Worm (Caenorhabditis elegans) whole organism, early embryonic: ENCODE measurements around the gene F58B4.2.

ENCODE experiments used
- ama-1 ChIP-seq: fragments of 150-350 bp; optimal IDR thresholded peaks from 2 replicates; lab custom pipeline; 2014
- ceh-13 ChIP-seq: fragments of 200-800 bp; sonication (Bioruptor generic); optimal IDR thresholded peaks from 2 replicates; lab custom pipeline; 2018; ENCODE audit warnings: mild to moderate bottlenecking, missing genetic modification characterization, missing compliant biosample characterization
- ets-7 ChIP-seq: sonication (generic microtip); optimal IDR thresholded peaks from 2 replicates; lab custom pipeline; 2016; ENCODE audit warnings: missing genotype, missing genetic modification characterization, missing compliant biosample characterization
- hmg-4 ChIP-seq: fragments of 200-800 bp; sonication (Bioruptor generic); optimal IDR thresholded peaks from 2 replicates; lab custom pipeline; 2018; ENCODE audit warnings: mild to moderate bottlenecking, missing genetic modification characterization, missing compliant biosample characterization
- hnd-1 ChIP-seq: sonication (generic microtip); optimal IDR thresholded peaks from 2 replicates; lab custom pipeline; 2016; ENCODE audit warnings: missing genetic modification characterization, missing compliant biosample characterization
- tbx-11 ChIP-seq: fragments of 200-800 bp; sonication (Bioruptor generic); IDR thresholded peaks from 2 replicates; pipeline ENCODE4 v1.3.6; 2022; ENCODE audit warnings: missing genetic modification characterization, missing compliant biosample characterization
- tra-4 ChIP-seq: sonication (generic microtip); optimal IDR thresholded peaks from 2 replicates; lab custom pipeline; 2017; ENCODE audit warnings: missing genetic modification characterization, missing compliant biosample characterization

- TF ChIP-seq ceh-13 (GFP tag; lab: Kevin White, UChicago) (no peak), tra-4 (tag; lab: Kevin White, UChicago) (no peak), tbx-11 (GFP tag; lab: Robert Waterston, UW) (no peak), hnd-1 (tag; lab: Kevin White, UChicago) (no peak), ama-1 (lab: Kevin White, UChicago) (no peak), hmg-4 (GFP tag; lab: Kevin White, UChicago) (no peak), ets-7 (tag; lab: Kevin White, UChicago) (no peak)
Measured at ce11 chrV:10936681-10937080, 18.4 kb upstream of the F58B4.2 start, which contains the start of gene F17C11.12.
